Worm (Caenorhabditis elegans): ENCODE measurements around the gene sdz-8.

ce11 chrV:11520215-11520614 is 4.2 kb upstream of the sdz-8 start, which contains the start of the genes C55A6.11 and C55A6.7:
- TF ChIP-seq unc-130 (tag; optimal IDR thresholded peaks at IDR 0.05) (no peak), ama-1 (optimal IDR thresholded peaks at IDR 0.05) (no peak), sptf-1 (tag; optimal IDR thresholded peaks at IDR 0.05) (no peak), snu-23 (GFP tag; optimal IDR thresholded peaks at IDR 0.05) (no peak), aha-1 (tag; optimal IDR thresholded peaks at IDR 0.05) (no peak), nhr-77 (tag; optimal IDR thresholded peaks at IDR 0.05) (no peak), lin-15B (tag; optimal IDR thresholded peaks at IDR 0.05) (no peak), nhr-90 (tag; optimal IDR thresholded peaks at IDR 0.05; ENCODE audit: poor library complexity) (no peak), nhr-28 (tag; optimal IDR thresholded peaks at IDR 0.05) (no peak), lin-39 (tag; optimal IDR thresholded peaks at IDR 0.05) (no peak), efl-3 (GFP tag; optimal IDR thresholded peaks at IDR 0.05) (no peak), elt-3 (tag; optimal IDR thresholded peaks at IDR 0.05) (no peak), nhr-11 (tag; optimal IDR thresholded peaks at IDR 0.05) (no peak), fos-1 (tag; optimal IDR thresholded peaks at IDR 0.05) (no peak)

Measured in whole organism, L1 larva.